Worm (Caenorhabditis elegans) whole organism, late embryonic: Measurements from ENCODE around the gene T20D4.11.

Source experiments
- F13H6.1 ChIP-seq: sonication (generic microtip); optimal IDR thresholded peaks from 2 replicates; lab custom pipeline; 2016; ENCODE audit warnings: missing genetic modification characterization, missing compliant biosample characterization
- ama-1 ChIP-seq: fragments of 150-350 bp; optimal IDR thresholded peaks from 2 replicates; lab custom pipeline; 2014
- ceh-2 ChIP-seq: sonication (generic microtip); optimal IDR thresholded peaks from 2 replicates; lab custom pipeline; 2016; ENCODE audit warnings: missing genotype, missing genetic modification characterization, missing compliant biosample characterization
- lim-6 ChIP-seq: sonication (generic microtip); optimal IDR thresholded peaks from 2 replicates; lab custom pipeline; 2016; ENCODE audit warnings: missing genetic modification characterization, missing compliant biosample characterization
- odd-2 ChIP-seq: sonication (generic microtip); optimal IDR thresholded peaks from 2 replicates; lab custom pipeline; 2017; ENCODE audit warnings: antibody characterized with exemption, mild to moderate bottlenecking, missing genetic modification characterization, missing compliant biosample characterization
- pha-4 ChIP-seq: fragments of 150-350 bp; optimal IDR thresholded peaks from 2 replicates; lab custom pipeline; 2018; ENCODE audit warnings: missing biosample characterization, missing genetic modification reagents, missing genetic modification characterization
- ref-2 ChIP-seq: sonication (generic microtip); optimal IDR thresholded peaks from 2 replicates; lab custom pipeline; 2016; ENCODE audit warnings: missing genetic modification characterization, missing compliant biosample characterization
- sdc-2 ChIP-seq: sonication (generic microtip); optimal IDR thresholded peaks from 2 replicates; lab custom pipeline; 2016; ENCODE audit warnings: missing genotype, missing genetic modification characterization, missing compliant biosample characterization
- tbx-7 ChIP-seq: sonication (generic microtip); optimal IDR thresholded peaks from 2 replicates; lab custom pipeline; 2016; ENCODE audit warnings: missing genotype, missing genetic modification characterization, missing compliant biosample characterization
- unc-3 ChIP-seq, 2 experiments: fragments of 200-800 bp in 1 of 2; sonication (Bioruptor generic) in 1 of 2; sonication (generic microtip) in 1 of 2; conservative IDR thresholded peaks in 1 of 2; optimal IDR thresholded peaks in 1 of 2; 2 replicates each; pipeline versions ENCODE4 v1.3.6 to Lab custom; 2016 to 2022; ENCODE audit warnings: missing compliant biosample characterization in 2 of 2, missing genetic modification characterization in 2 of 2, missing genetic modification reagents in 1 of 2
- unc-86 ChIP-seq: sonication (generic microtip); optimal IDR thresholded peaks from 2 replicates; lab custom pipeline; 2016; ENCODE audit warnings: missing genetic modification characterization, missing compliant biosample characterization

DNA sequence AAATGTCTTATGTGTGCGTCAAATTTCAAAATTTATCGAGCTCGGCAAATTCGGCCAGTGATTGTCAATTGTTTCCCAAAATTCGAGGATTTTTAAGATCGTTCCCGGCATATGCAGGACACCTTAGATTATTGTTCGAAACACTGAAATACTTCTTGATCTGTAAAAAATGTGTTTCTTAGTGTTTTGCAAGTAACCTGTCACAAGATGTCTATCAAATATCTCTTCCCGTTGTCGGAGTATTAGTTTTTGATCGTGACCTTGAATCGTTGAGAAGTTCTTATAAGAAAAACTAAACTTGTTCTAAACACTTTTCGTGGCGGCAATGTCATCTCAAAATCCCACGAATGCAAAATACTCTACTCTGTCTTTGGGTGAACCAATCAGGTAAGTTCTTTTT is 36.0 kb upstream of the T20D4.11 start, which contains the start of gene C04E12.4:
- no peak for TF ChIP-seq odd-2 (tag; lab: Kevin White, UChicago)
- no peak for TF ChIP-seq ama-1 (lab: Kevin White, UChicago)
- TF ChIP-seq tbx-7 (tag; lab: Kevin White, UChicago): no peak
- TF ChIP-seq unc-86 (tag; lab: Kevin White, UChicago): no peak
- TF ChIP-seq ref-2: no peak
- no peak for TF ChIP-seq ceh-2 (tag; lab: Kevin White, UChicago)
- no peak for TF ChIP-seq lim-6 (tag; lab: Kevin White, UChicago)
- TF ChIP-seq unc-3 (GFP tag; conservative IDR thresholded peaks at IDR 0.05; lab: Robert Waterston, UW): no peak
- TF ChIP-seq unc-3 (tag; optimal IDR thresholded peaks at IDR 0.05; lab: Kevin White, UChicago): no peak
- no peak for TF ChIP-seq pha-4 (tag; lab: Kevin White, UChicago)
- no peak for TF ChIP-seq sdc-2 (tag; lab: Kevin White, UChicago)
- TF ChIP-seq F13H6.1 (tag; lab: Kevin White, UChicago): no peak
